Fruit fly (Drosophila melanogaster): ENCODE results near the gene Rcc1.

The Rcc1 gene

DNA sequence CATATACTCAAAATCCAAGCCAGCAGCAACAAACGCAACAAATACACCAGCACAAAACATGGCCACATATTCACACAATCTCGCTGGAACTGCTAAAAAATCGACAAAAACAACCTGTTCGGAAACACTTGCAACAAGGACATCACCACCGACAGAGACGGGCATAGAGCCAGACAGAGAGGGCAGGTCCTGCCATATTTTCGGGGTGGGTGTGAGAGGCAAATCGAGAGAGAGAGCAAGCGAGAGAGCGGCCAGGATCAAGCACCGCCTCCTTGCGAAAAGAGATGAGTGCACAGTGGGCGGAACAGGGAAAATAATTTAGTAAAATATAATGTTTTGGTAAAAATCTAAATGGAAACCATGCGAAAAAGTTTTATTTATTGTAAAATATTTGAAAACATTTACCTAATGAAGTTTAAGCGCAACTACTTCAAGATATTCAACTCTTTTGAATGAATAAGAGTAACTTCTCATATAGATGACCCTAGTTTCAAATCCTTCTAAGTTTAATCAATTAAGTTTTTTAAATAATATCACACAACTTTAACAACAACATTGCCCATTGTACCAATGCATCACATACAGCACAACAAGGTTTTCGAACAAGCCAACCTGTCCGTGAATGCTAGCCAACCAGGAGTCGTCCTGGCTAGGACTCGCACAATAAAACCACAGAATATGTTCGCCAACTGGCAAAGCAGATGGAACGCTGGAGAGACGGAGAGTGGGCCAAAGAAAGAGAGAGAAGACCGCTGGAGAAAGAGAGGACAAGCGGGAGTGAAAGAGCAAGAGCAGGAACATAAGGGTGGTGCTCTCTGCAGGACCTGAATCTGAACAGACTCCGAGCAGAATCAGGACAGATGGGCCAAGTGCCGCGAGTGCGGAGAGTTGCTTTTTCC, 51.0 kb downstream of the Rcc1 start (continued):
- TF ChIP-seq CG14965 (GFP tag; optimal IDR thresholded peaks at IDR 0.05; ENCODE audit: borderline replicate concordance), result no peak
- TF ChIP-seq Meics (GFP tag; optimal IDR thresholded peaks at IDR 0.05), result no peak
- peak; percentile 78 for TF ChIP-seq row (GFP tag; IDR thresholded peaks at IDR 0.05)
- peak; percentile 17 for TF ChIP-seq Deaf1 (tag; optimal IDR thresholded peaks at IDR 0.05)
- TF ChIP-seq CG11695 (GFP tag; IDR thresholded peaks at IDR 0.05), result 0 out of 3 replicates have a peak, but pooled peaks have one; percentile 20
- no peak for TF ChIP-seq rib (GFP tag; IDR thresholded peaks at IDR 0.05)
- TF ChIP-seq Poxn (GFP tag; IDR thresholded peaks at IDR 0.05), result no peak
- TF ChIP-seq CG7357 (GFP tag; IDR thresholded peaks at IDR 0.05), result no peak; the same call in 2 of the 3 replicates
- peak; percentile 8 for TF ChIP-seq maf-S (GFP tag; optimal IDR thresholded peaks at IDR 0.05)
- peak; percentile 61; the same call in 2 of the 3 replicates for TF ChIP-seq so (GFP tag; IDR thresholded peaks at IDR 0.05)
- TF ChIP-seq CG32532 (GFP tag; IDR thresholded peaks at IDR 0.05), result no peak
- TF ChIP-seq GATAe (GFP tag; conservative IDR thresholded peaks at IDR 0.05), result no peak
- TF ChIP-seq CG6683 (GFP tag; optimal IDR thresholded peaks at IDR 0.05), result no peak
- TF ChIP-seq Mrtf (GFP tag; IDR thresholded peaks at IDR 0.05), result no peak
- TF ChIP-seq CG3065 (GFP tag; optimal IDR thresholded peaks at IDR 0.05), result peak; percentile 12
- TF ChIP-seq trh (GFP tag; optimal IDR thresholded peaks at IDR 0.05), result peak; percentile 7
- peak; percentile 45; the same call in 1 of the 2 replicates for TF ChIP-seq CG10366 (GFP tag; IDR thresholded peaks at IDR 0.05)
- TF ChIP-seq Dll (GFP tag; IDR thresholded peaks at IDR 0.05; ENCODE audit: partially characterized antibody), result no peak
- no peak for TF ChIP-seq MBD-R2 (GFP tag; IDR thresholded peaks at IDR 0.05)
- TF ChIP-seq CG7928 (GFP tag; optimal IDR thresholded peaks at IDR 0.05), result no peak
- no peak for TF ChIP-seq Hey (tag; optimal IDR thresholded peaks at IDR 0.05)
- no peak for TF ChIP-seq Dbx (GFP tag; IDR thresholded peaks at IDR 0.05)
- TF ChIP-seq Sin3A (optimal IDR thresholded peaks at IDR 0.05), result no peak
- TF ChIP-seq CG16815 (GFP tag; optimal IDR thresholded peaks at IDR 0.05), result peak; percentile 45
- peak; percentile 36 for TF ChIP-seq cato (GFP tag; optimal IDR thresholded peaks at IDR 0.05; ENCODE audit: borderline replicate concordance)
- TF ChIP-seq Ets65A (GFP tag), result no peak
- no peak for TF ChIP-seq CG11093 (GFP tag; IDR thresholded peaks at IDR 0.05)
- peak; percentile 47 for TF ChIP-seq tio (GFP tag; optimal IDR thresholded peaks at IDR 0.05)
- no peak for TF ChIP-seq h (optimal IDR thresholded peaks at IDR 0.05)
- TF ChIP-seq amos (GFP tag; IDR thresholded peaks at IDR 0.05; ENCODE audit: partially characterized antibody), result no peak
- TF ChIP-seq chm (GFP tag; IDR thresholded peaks at IDR 0.05), result peak; percentile 53; the same call in 1 of the 2 replicates
- TF ChIP-seq CG14441 (GFP tag; IDR thresholded peaks at IDR 0.05), result no peak
- no peak for TF ChIP-seq CG5180 (GFP tag; optimal IDR thresholded peaks at IDR 0.05)
- no peak for TF ChIP-seq CG2120 (GFP tag; optimal IDR thresholded peaks at IDR 0.05)
- no peak for TF ChIP-seq CTCF (GFP tag; optimal IDR thresholded peaks at IDR 0.05)
- TF ChIP-seq gsb-n (tag; optimal IDR thresholded peaks at IDR 0.05), result peak; percentile 9
- TF ChIP-seq CG17359 (tag; optimal IDR thresholded peaks at IDR 0.05), result no peak
- peak in 1 of 2 experiments; percentile 60 for TF ChIP-seq bsh (GFP tag; optimal IDR thresholded peaks at IDR 0.05)
- no peak for TF ChIP-seq lilli (GFP tag; optimal IDR thresholded peaks at IDR 0.05)
- TF ChIP-seq CG17328 (GFP tag; IDR thresholded peaks at IDR 0.05), result peak; percentile 75
- no peak for TF ChIP-seq ash1 (GFP tag; optimal IDR thresholded peaks at IDR 0.05)
- TF ChIP-seq CG3838 (GFP tag; optimal IDR thresholded peaks at IDR 0.05), result no peak
- TF ChIP-seq CG4424 (GFP tag; optimal IDR thresholded peaks at IDR 0.05), result peak; percentile 11
- peak; percentile 31; the same call in 1 of the 2 replicates for TF ChIP-seq CG10321 (GFP tag; IDR thresholded peaks at IDR 0.05)
- peak; percentile 21 for TF ChIP-seq CG11398 (GFP tag; optimal IDR thresholded peaks at IDR 0.05)
- TF ChIP-seq dpn (GFP tag; optimal IDR thresholded peaks at IDR 0.05), result peak; percentile 52 to 66
- TF ChIP-seq dmrt11E (tag; optimal IDR thresholded peaks at IDR 0.05), result peak; percentile 73
- TF ChIP-seq fu2 (GFP tag; optimal IDR thresholded peaks at IDR 0.05), result peak; percentile 19
- peak; percentile 29 for TF ChIP-seq fd3F (GFP tag; optimal IDR thresholded peaks at IDR 0.05)
- TF ChIP-seq Abd-B (GFP tag; optimal IDR thresholded peaks at IDR 0.05), result peak; percentile 49
- TF ChIP-seq nau (GFP tag; optimal IDR thresholded peaks at IDR 0.05), result no peak

Measured in whole organism, embryonic.